Worm (Caenorhabditis elegans): Measurements from ENCODE around the gene T06A1.1.

Gene T06A1.1

DNA sequence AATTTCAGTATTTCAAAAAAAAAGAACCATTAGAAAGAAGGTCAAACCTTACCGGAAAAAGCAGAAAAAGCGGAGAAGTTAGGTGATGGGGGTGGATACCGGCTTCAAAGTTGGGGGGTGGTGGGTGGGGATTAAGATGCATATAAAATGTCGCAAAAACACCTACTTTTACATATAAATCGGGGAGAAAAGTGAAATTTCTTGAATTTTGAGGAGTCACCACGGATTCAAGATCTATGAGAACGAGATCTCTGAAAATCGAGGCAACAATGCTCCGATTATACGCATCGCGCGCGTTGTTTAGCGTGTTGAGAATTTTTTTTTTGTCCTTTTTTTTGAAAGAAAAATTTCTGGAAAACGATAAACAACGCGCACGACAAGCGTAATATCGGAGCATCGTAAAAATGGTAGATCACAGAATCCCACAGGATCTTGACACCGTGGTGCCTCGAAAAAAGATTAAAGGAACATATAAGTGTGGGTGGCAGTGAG is 49.8 kb downstream of the T06A1.1 start (continued):
- TF ChIP-seq nhr-120 (GFP tag; IDR thresholded peaks at IDR 0.05) (no peak), repo-1 (tag; optimal IDR thresholded peaks at IDR 0.05) (peak; percentile 87), him-1 (tag; optimal IDR thresholded peaks at IDR 0.05) (peak; percentile 60), ceh-27 (GFP tag; optimal IDR thresholded peaks at IDR 0.05) (no peak), hmg-1.2 (GFP tag; IDR thresholded peaks at IDR 0.05) (peak; percentile 48), ceh-58 (GFP tag; IDR thresholded peaks at IDR 0.05) (peak; percentile 77; the same call in 1 of the 2 replicates), rec-8 (tag; optimal IDR thresholded peaks at IDR 0.05) (peak in 1 of 2 experiments; percentile 33), B0336.3 (GFP tag; IDR thresholded peaks at IDR 0.05) (peak; percentile 94), madf-10 (tag; optimal IDR thresholded peaks at IDR 0.05) (peak; percentile 20), ceh-79 (tag; optimal IDR thresholded peaks at IDR 0.05) (peak; percentile 98), B0261.1 (tag; optimal IDR thresholded peaks at IDR 0.05) (peak; percentile 38), die-1 (tag; optimal IDR thresholded peaks at IDR 0.05) (no peak), F57A8.1 (GFP tag; optimal IDR thresholded peaks at IDR 0.05) (no peak), dox-1 (GFP tag; IDR thresholded peaks at IDR 0.05) (peak; percentile 59), efl-1 (GFP tag; optimal IDR thresholded peaks at IDR 0.05) (no peak), Y53G8AR.9 (GFP tag; conservative IDR thresholded peaks at IDR 0.05) (peak; percentile 81), T26A5.8 (tag; optimal IDR thresholded peaks at IDR 0.05) (peak; percentile 92), mcd-1 (GFP tag; IDR thresholded peaks at IDR 0.05) (peak; percentile 70), F39B2.1 (GFP tag; IDR thresholded peaks at IDR 0.05) (peak; percentile 21; the same call in 1 of the 2 replicates), lir-1 (GFP tag; conservative IDR thresholded peaks at IDR 0.05) (no peak), lin-26 (GFP tag; IDR thresholded peaks at IDR 0.05) (peak; percentile 75), mes-4 (tag; optimal IDR thresholded peaks at IDR 0.05) (no peak), ekl-4 (GFP tag; IDR thresholded peaks at IDR 0.05) (peak; percentile 90), madf-3 (GFP tag; IDR thresholded peaks at IDR 0.05) (peak; percentile 61; the same call in 1 of the 2 replicates), let-607 (tag; optimal IDR thresholded peaks at IDR 0.05) (peak in 1 of 2 experiments; percentile 40), egl-44 (GFP tag; IDR thresholded peaks at IDR 0.05) (peak; percentile 32; the same call in 1 of the 2 replicates), aptf-2 (GFP tag; conservative IDR thresholded peaks at IDR 0.05) (no peak), F23B12.7 (tag; optimal IDR thresholded peaks at IDR 0.05; ENCODE audit: insufficient read depth) (no peak), ccch-3 (GFP tag; optimal IDR thresholded peaks at IDR 0.05) (peak; percentile 7), Y95B8A.8 (GFP tag; IDR thresholded peaks at IDR 0.05) (peak; percentile 81), Y53F4B.3 (GFP tag; IDR thresholded peaks at IDR 0.05) (no peak), F57C9.4 (tag; optimal IDR thresholded peaks at IDR 0.05) (peak; percentile 94), tbx-9 (tag; optimal IDR thresholded peaks at IDR 0.05; ENCODE audit: borderline replicate concordance) (peak; percentile 34), nfyb-1 (GFP tag; IDR thresholded peaks at IDR 0.05) (peak; percentile 53), snpc-3.4 (tag; optimal IDR thresholded peaks at IDR 0.05) (peak; percentile 62), sdz-38 (tag; optimal IDR thresholded peaks at IDR 0.05) (no peak), ceh-100 (GFP tag; IDR thresholded peaks at IDR 0.05) (peak; percentile 91), xnd-1 (tag; optimal IDR thresholded peaks at IDR 0.05) (no peak), zim-3 (tag; optimal IDR thresholded peaks at IDR 0.05) (peak; percentile 82), K11D2.4 (GFP tag; IDR thresholded peaks at IDR 0.05) (peak; percentile 43; the same call in 1 of the 2 replicates), lsl-1 (GFP tag; optimal IDR thresholded peaks at IDR 0.05) (peak; percentile 46), hrde-1 (tag; optimal IDR thresholded peaks at IDR 0.05; ENCODE audit: borderline replicate concordance) (peak; percentile 13), pbrm-1 (GFP tag; IDR thresholded peaks at IDR 0.05) (peak; percentile 67; the same call in 1 of the 2 replicates), C17E4.6 (GFP tag; IDR thresholded peaks at IDR 0.05) (0 out of 2 replicates have a peak, but pooled peaks have one; percentile 11), gei-17 (GFP tag; optimal IDR thresholded peaks at IDR 0.05) (peak; percentile 53), Y56A3A.18 (GFP tag; IDR thresholded peaks at IDR 0.05) (peak; percentile 80; the same call in 1 of the 2 replicates), ztf-26 (tag; optimal IDR thresholded peaks at IDR 0.05) (peak; percentile 59), ztf-25 (GFP tag; IDR thresholded peaks at IDR 0.05) (peak; percentile 77; the same call in 1 of the 2 replicates)
